Worm (Caenorhabditis elegans): Measurements from ENCODE around the gene npl-4.2.

Gene npl-4.2

ce11 chrII:5667540-5667939 lies 44.9 kb downstream of the npl-4.2 start:
- TF ChIP-seq ama-1 (optimal IDR thresholded peaks at IDR 0.05) (no peak), F13H6.1 (tag; optimal IDR thresholded peaks at IDR 0.05) (no peak), aly-2 (tag; optimal IDR thresholded peaks at IDR 0.05) (no peak), unc-62 (GFP tag; optimal IDR thresholded peaks at IDR 0.05) (no peak), mbf-1 (tag; optimal IDR thresholded peaks at IDR 0.05) (no peak), C34F6.9 (tag; optimal IDR thresholded peaks at IDR 0.05) (no peak), elt-1 (tag; optimal IDR thresholded peaks at IDR 0.05) (no peak)

ce11 chrII:5668830-5669229 lies 46.1 kb downstream of the npl-4.2 start, which contains the start of gene C25H3.7:
TSS of gene C25H3.7 (minus strand) at chrII:5668930.
- TF ChIP-seq nhr-25 (tag; optimal IDR thresholded peaks at IDR 0.05): no peak
- TF ChIP-seq aly-2 (tag; optimal IDR thresholded peaks at IDR 0.05): no peak
- no peak for TF ChIP-seq lin-13 (GFP tag; optimal IDR thresholded peaks at IDR 0.05)
- TF ChIP-seq zag-1 (tag; optimal IDR thresholded peaks at IDR 0.05): no peak
- TF ChIP-seq nhr-129 (tag; optimal IDR thresholded peaks at IDR 0.05): no peak
- no peak for TF ChIP-seq egl-27 (tag; optimal IDR thresholded peaks at IDR 0.05)
- no peak for TF ChIP-seq ztf-1 (GFP tag; conservative IDR thresholded peaks at IDR 0.05)
- no peak for TF ChIP-seq lin-11 (tag; optimal IDR thresholded peaks at IDR 0.05)

ce11 chrII:5669580-5669979 lies 46.9 kb downstream of the npl-4.2 start, which contains the start of gene C25H3.17:
TSS of gene C25H3.17 (minus strand) at chrII:5669680.
- TF ChIP-seq nhr-21 (tag; optimal IDR thresholded peaks at IDR 0.05): no peak
- TF ChIP-seq gmeb-1 (tag; optimal IDR thresholded peaks at IDR 0.05): no peak
- TF ChIP-seq alr-1 (tag; optimal IDR thresholded peaks at IDR 0.05): no peak
- no peak for TF ChIP-seq zag-1 (tag; optimal IDR thresholded peaks at IDR 0.05)
- TF ChIP-seq sma-3 (GFP tag; optimal IDR thresholded peaks at IDR 0.05): no peak
- no peak for TF ChIP-seq ztf-1 (GFP tag; conservative IDR thresholded peaks at IDR 0.05)
- TF ChIP-seq unc-39 (tag; optimal IDR thresholded peaks at IDR 0.05): no peak
- no peak for TF ChIP-seq ceh-82 (tag; optimal IDR thresholded peaks at IDR 0.05)
- TF ChIP-seq aly-2 (tag; optimal IDR thresholded peaks at IDR 0.05): no peak
- no peak for TF ChIP-seq lin-11 (tag; optimal IDR thresholded peaks at IDR 0.05)
- no peak for TF ChIP-seq nhr-237 (tag; optimal IDR thresholded peaks at IDR 0.05)
- no peak for TF ChIP-seq nhr-23 (tag; optimal IDR thresholded peaks at IDR 0.05)
- no peak for TF ChIP-seq nhr-6 (tag; optimal IDR thresholded peaks at IDR 0.05)
- no peak for TF ChIP-seq nhr-12 (tag; optimal IDR thresholded peaks at IDR 0.05)
- TF ChIP-seq nhr-77 (tag; optimal IDR thresholded peaks at IDR 0.05): no peak
- TF ChIP-seq lin-13 (GFP tag; optimal IDR thresholded peaks at IDR 0.05): no peak
